Worm (Caenorhabditis elegans) whole organism, L4 larva: ENCODE measurements around the gene gst-27.

Experiments
- F10B5.3 ChIP-seq: sonication (generic microtip); optimal IDR thresholded peaks from 2 replicates; lab custom pipeline; 2016; ENCODE audit warnings: mild to moderate bottlenecking, missing genetic modification characterization, missing compliant biosample characterization
- F49E8.2 ChIP-seq: sonication (generic microtip); optimal IDR thresholded peaks from 2 replicates; lab custom pipeline; 2016; ENCODE audit warnings: missing compliant biosample characterization, mild to moderate bottlenecking, missing genetic modification characterization, borderline replicate concordance
- T26A8.4 ChIP-seq: fragments of 200-800 bp; sonication (Bioruptor generic); IDR thresholded peaks from 2 replicates; pipeline ENCODE4 v1.3.6; 2022; ENCODE audit warnings: missing genetic modification characterization, missing compliant biosample characterization
- ZK546.5 ChIP-seq, 2 experiments: sonication (generic microtip); optimal IDR thresholded peaks; 2 replicates each; lab custom pipeline; 2017; ENCODE audit warnings: missing biosample characterization in 2 of 2, missing genetic modification characterization in 2 of 2
- aha-1 ChIP-seq: fragments of 150-350 bp; peaks from one replicate; lab custom pipeline; 2014; ENCODE audit warnings: missing biosample characterization, missing genetic modification characterization
- aly-2 ChIP-seq: sonication (generic microtip); optimal IDR thresholded peaks from 2 replicates; lab custom pipeline; 2018; ENCODE audit warnings: missing biosample characterization, missing genetic modification characterization
- ceh-20 ChIP-seq: fragments of 200-800 bp; sonication (Bioruptor generic); IDR thresholded peaks from 2 replicates; pipeline ENCODE4 v1.3.6; 2022; ENCODE audit warnings: missing genetic modification reagents, missing genetic modification characterization, missing compliant biosample characterization
- ceh-28 ChIP-seq: fragments of 150-350 bp; optimal IDR thresholded peaks from 2 replicates; lab custom pipeline; 2014; ENCODE audit warnings: missing biosample characterization, missing genetic modification reagents, missing genetic modification characterization
- ceh-44 ChIP-seq: fragments of 200-800 bp; sonication (Bioruptor generic); IDR thresholded peaks from 2 replicates; pipeline ENCODE4 v1.3.6; 2022; ENCODE audit warnings: missing genetic modification reagents, missing genetic modification characterization, missing compliant biosample characterization
- ceh-82 ChIP-seq: sonication (generic microtip); optimal IDR thresholded peaks from 2 replicates; lab custom pipeline; 2017; ENCODE audit warnings: missing biosample characterization, missing genetic modification characterization
- ces-1 ChIP-seq: fragments of 150-350 bp; sonication (generic microtip); optimal IDR thresholded peaks from 4 replicates; lab custom pipeline; 2014; ENCODE audit warnings: missing biosample characterization, missing genetic modification reagents, missing genetic modification characterization
- ctbp-1 ChIP-seq: fragments of 200-800 bp; sonication (Bioruptor generic); IDR thresholded peaks from 2 replicates; pipeline ENCODE4 v1.3.6; 2022; ENCODE audit warnings: missing genetic modification reagents, missing genetic modification characterization, missing compliant biosample characterization
- daf-12 ChIP-seq: fragments of 150-350 bp; optimal IDR thresholded peaks from 2 replicates; lab custom pipeline; 2014; ENCODE audit warnings: missing biosample characterization, missing genetic modification reagents, missing genetic modification characterization
- daf-16 ChIP-seq, 3 experiments: sonication (generic microtip); optimal IDR thresholded peaks; 2 replicates each; lab custom pipeline; 2016 to 2017; ENCODE audit warnings: missing genetic modification characterization in 3 of 3, missing genetic modification reagents in 3 of 3, mild to moderate bottlenecking in 2 of 3, missing compliant biosample characterization in 2 of 3, missing biosample characterization in 1 of 3, moderate library complexity in 1 of 3
- daf-8 ChIP-seq: fragments of 200-800 bp; sonication (Bioruptor generic); IDR thresholded peaks from 2 replicates; pipeline ENCODE4 v1.3.6; 2022; ENCODE audit warnings: missing genetic modification characterization, missing compliant biosample characterization
- dmd-6 ChIP-seq: fragments of 200-800 bp; sonication (Bioruptor generic); IDR thresholded peaks from 2 replicates; pipeline ENCODE4 v1.3.6; 2022; ENCODE audit warnings: missing genetic modification reagents, missing genetic modification characterization, missing compliant biosample characterization
- dmd-9 ChIP-seq: fragments of 200-800 bp; sonication (Bioruptor generic); IDR thresholded peaks from 2 replicates; pipeline ENCODE4 v1.3.6; 2022; ENCODE audit warnings: missing genetic modification reagents, missing genetic modification characterization, missing compliant biosample characterization
- dve-1 ChIP-seq: sonication (generic microtip); optimal IDR thresholded peaks from 2 replicates; lab custom pipeline; 2017; ENCODE audit warnings: antibody characterized with exemption, mild to moderate bottlenecking, missing genetic modification characterization, missing compliant biosample characterization; ENCODE audit not compliant: insufficient read depth
- hif-1 ChIP-seq, 2 experiments: sonication (generic microtip); optimal IDR thresholded peaks; 2 replicates each; lab custom pipeline; 2016 to 2017; ENCODE audit warnings: missing compliant biosample characterization in 2 of 2, missing genetic modification characterization in 2 of 2, missing genetic modification reagents in 2 of 2, missing genotype in 2 of 2, mild to moderate bottlenecking in 1 of 2
- hlh-11 ChIP-seq: fragments of 200-800 bp; sonication (Bioruptor generic); optimal IDR thresholded peaks from 2 replicates; lab custom pipeline; 2018; ENCODE audit warnings: mild to moderate bottlenecking, missing genetic modification characterization, missing compliant biosample characterization
- hlh-30 ChIP-seq: sonication (generic microtip); optimal IDR thresholded peaks from 2 replicates; lab custom pipeline; 2017; ENCODE audit warnings: antibody characterized with exemption, mild to moderate bottlenecking, missing genetic modification characterization, missing compliant biosample characterization; ENCODE audit not compliant: insufficient read depth
- jun-1 ChIP-seq: fragments of 150-350 bp; optimal IDR thresholded peaks from 2 replicates; lab custom pipeline; 2014; ENCODE audit warnings: missing biosample characterization, missing genetic modification reagents, missing genetic modification characterization
- lim-7 ChIP-seq: fragments of 200-800 bp; sonication (Bioruptor generic); IDR thresholded peaks from 2 replicates; pipeline ENCODE4 v1.3.6; 2022; ENCODE audit warnings: missing genetic modification characterization, missing compliant biosample characterization
- lin-15B ChIP-seq: fragments of 150-350 bp; sonication (generic microtip); optimal IDR thresholded peaks from 3 replicates; lab custom pipeline; 2014; ENCODE audit warnings: missing biosample characterization, missing genetic modification characterization
- lin-38 ChIP-seq: fragments of 200-800 bp; sonication (Bioruptor generic); IDR thresholded peaks from 2 replicates; pipeline ENCODE4 v1.3.6; 2022; ENCODE audit warnings: missing genetic modification reagents, missing genetic modification characterization, missing compliant biosample characterization
- lin-39 ChIP-seq: fragments of 150-350 bp; optimal IDR thresholded peaks from 2 replicates; lab custom pipeline; 2014; ENCODE audit warnings: missing biosample characterization, missing genetic modification reagents, missing genetic modification characterization
- lir-3 ChIP-seq: sonication (generic microtip); optimal IDR thresholded peaks from 2 replicates; lab custom pipeline; 2016; ENCODE audit warnings: mild to moderate bottlenecking, missing genetic modification characterization, missing compliant biosample characterization
- lsy-2 ChIP-seq, 2 experiments: fragments of 150-350 bp in 1 of 2; sonication (generic microtip) in 1 of 2; optimal IDR thresholded peaks; 2 replicates each; lab custom pipeline; 2014 to 2017; ENCODE audit warnings: missing biosample characterization in 2 of 2, missing genetic modification characterization in 2 of 2
- mdl-1 ChIP-seq, 2 experiments: fragments of 150-350 bp in 1 of 2; sonication (generic microtip) in 1 of 2; optimal IDR thresholded peaks; 2 replicates each; lab custom pipeline; 2014 to 2017; ENCODE audit warnings: missing biosample characterization in 2 of 2, missing genetic modification characterization in 2 of 2
- mdt-29 ChIP-seq: fragments of 200-800 bp; sonication (Bioruptor generic); IDR thresholded peaks from 2 replicates; pipeline ENCODE4 v1.3.6; 2022; ENCODE audit warnings: missing genetic modification reagents, missing genetic modification characterization, missing compliant biosample characterization
- mxl-2 ChIP-seq: fragments of 200-800 bp; sonication (Bioruptor generic); conservative IDR thresholded peaks from 2 replicates; pipeline ENCODE4 v1.3.6; 2022; ENCODE audit warnings: missing genetic modification reagents, missing genetic modification characterization, missing compliant biosample characterization
- nhr-10 ChIP-seq: fragments of 150-350 bp; optimal IDR thresholded peaks from 2 replicates; lab custom pipeline; 2014; ENCODE audit warnings: missing biosample characterization, missing genetic modification characterization
- nhr-102 ChIP-seq: sonication (generic microtip); optimal IDR thresholded peaks from 2 replicates; lab custom pipeline; 2016; ENCODE audit warnings: mild to moderate bottlenecking, missing genetic modification characterization, moderate library complexity, missing compliant biosample characterization
- nhr-111 ChIP-seq: fragments of 200-800 bp; sonication (Bioruptor generic); optimal IDR thresholded peaks from 2 replicates; lab custom pipeline; 2018; ENCODE audit warnings: mild to moderate bottlenecking, missing genetic modification characterization, missing compliant biosample characterization
- nhr-237 ChIP-seq: sonication (generic microtip); optimal IDR thresholded peaks from 2 replicates; lab custom pipeline; 2017; ENCODE audit warnings: missing biosample characterization, missing genetic modification characterization
- nhr-28 ChIP-seq: fragments of 150-350 bp; optimal IDR thresholded peaks from 2 replicates; lab custom pipeline; 2014; ENCODE audit warnings: missing biosample characterization, missing genetic modification characterization
- nhr-42 ChIP-seq: fragments of 200-800 bp; sonication (Bioruptor generic); IDR thresholded peaks from 2 replicates; pipeline ENCODE4 v1.3.6; 2022; ENCODE audit warnings: missing genetic modification characterization, missing compliant biosample characterization
- nhr-77 ChIP-seq: fragments of 150-350 bp; optimal IDR thresholded peaks from 2 replicates; lab custom pipeline; 2014; ENCODE audit warnings: missing biosample characterization, missing genetic modification characterization
- pha-4 ChIP-seq, 2 experiments: fragments of 150-350 bp in 1 of 2; fragments of 200-800 bp in 1 of 2; sonication (Bioruptor generic) in 1 of 2; IDR thresholded peaks in 1 of 2; optimal IDR thresholded peaks in 1 of 2; 2 replicates each; pipeline versions ENCODE4 v1.3.6 to Lab custom; 2014 to 2022; ENCODE audit warnings: missing genetic modification characterization in 2 of 2, missing genetic modification reagents in 2 of 2, missing biosample characterization in 1 of 2, missing compliant biosample characterization in 1 of 2
- php-3 ChIP-seq: fragments of 200-800 bp; sonication (Bioruptor generic); IDR thresholded peaks from 2 replicates; pipeline ENCODE4 v1.3.6; 2022; ENCODE audit warnings: missing genetic modification reagents, missing genetic modification characterization, missing compliant biosample characterization
- pqm-1 ChIP-seq: sonication (generic microtip); optimal IDR thresholded peaks from 2 replicates; lab custom pipeline; 2017; ENCODE audit warnings: missing biosample characterization, missing genetic modification characterization
- skn-1 ChIP-seq: fragments of 150-350 bp; optimal IDR thresholded peaks from 2 replicates; lab custom pipeline; 2014; ENCODE audit warnings: missing biosample characterization, missing genetic modification characterization
- snpc-1.2 ChIP-seq: fragments of 200-800 bp; sonication (Bioruptor generic); IDR thresholded peaks from 2 replicates; pipeline ENCODE4 v1.3.6; 2022; ENCODE audit warnings: missing genetic modification reagents, missing genetic modification characterization, missing compliant biosample characterization
- tra-1 ChIP-seq: fragments of 200-800 bp; sonication (Bioruptor generic); IDR thresholded peaks from 2 replicates; pipeline ENCODE4 v1.3.6; 2022; ENCODE audit warnings: missing genetic modification reagents, missing genetic modification characterization, missing compliant biosample characterization
- unc-39 ChIP-seq: sonication (generic microtip); optimal IDR thresholded peaks from 2 replicates; lab custom pipeline; 2017; ENCODE audit warnings: missing biosample characterization, missing genetic modification characterization
- zag-1 ChIP-seq: fragments of 150-350 bp; optimal IDR thresholded peaks from 2 replicates; lab custom pipeline; 2014; ENCODE audit warnings: missing biosample characterization, missing genetic modification characterization
- zip-11 ChIP-seq: fragments of 200-800 bp; sonication (Bioruptor generic); IDR thresholded peaks from 2 replicates; pipeline ENCODE4 v1.3.6; 2022; ENCODE audit warnings: missing genetic modification characterization, missing compliant biosample characterization
- ztf-7 ChIP-seq: fragments of 150-350 bp; optimal IDR thresholded peaks from 2 replicates; lab custom pipeline; 2014; ENCODE audit warnings: missing biosample characterization, missing genetic modification characterization

The gst-27 gene

ce11 chrII:15206234-15206633 lies 40.7 kb upstream of the gst-27 start:
- TF ChIP-seq hif-1 (tag; optimal IDR thresholded peaks at IDR 0.05; lab: Kevin White, UChicago): no peak
- TF ChIP-seq nhr-77 (tag; lab: Kevin White, UChicago): no peak
- TF ChIP-seq lin-38 (GFP tag; lab: Robert Waterston, UW): peak; percentile 57
- no peak for TF ChIP-seq ctbp-1 (GFP tag; lab: Robert Waterston, UW)
- 0 out of 2 replicates have a peak, but pooled peaks have one; percentile 45 for TF ChIP-seq nhr-42 (GFP tag; lab: Robert Waterston, UW)
- no peak for TF ChIP-seq nhr-10 (tag; lab: Kevin White, UChicago)
- TF ChIP-seq aha-1 (tag; lab: Kevin White, UChicago): peak; percentile 3
- no peak for TF ChIP-seq zip-11 (GFP tag; lab: Robert Waterston, UW)
- no peak for TF ChIP-seq lin-15B
- TF ChIP-seq nhr-237 (tag; lab: Kevin White, UChicago): no peak
- TF ChIP-seq zag-1 (tag; lab: Kevin White, UChicago): no peak
- no peak for TF ChIP-seq snpc-1.2 (GFP tag; lab: Robert Waterston, UW)
- no peak for TF ChIP-seq mdt-29 (GFP tag; lab: Robert Waterston, UW)
- no peak for TF ChIP-seq lin-39 (tag; lab: Kevin White, UChicago)
- TF ChIP-seq daf-16 (GFP tag; optimal IDR thresholded peaks at IDR 0.05; lab: Kevin White, UChicago): no peak
- TF ChIP-seq daf-16 (tag; optimal IDR thresholded peaks at IDR 0.05; lab: Kevin White, UChicago): no peak
- TF ChIP-seq lir-3: no peak
- TF ChIP-seq hlh-30 (tag; lab: Kevin White, UChicago): peak; percentile 41
- TF ChIP-seq ceh-82: no peak
- 0 out of 2 replicates have a peak, but pooled peaks have one; percentile 17 for TF ChIP-seq tra-1 (GFP tag; lab: Robert Waterston, UW)
- TF ChIP-seq unc-39 (tag; lab: Kevin White, UChicago): no peak

ce11 chrII:15205346-15205745 lies 39.8 kb upstream of the gst-27 start:
- TF ChIP-seq lsy-2 (tag; optimal IDR thresholded peaks at IDR 0.05; lab: Kevin White, UChicago) (peak in 1 of 2 experiments; percentile 73), php-3 (GFP tag; lab: Robert Waterston, UW) (no peak), pha-4 (GFP tag; IDR thresholded peaks at IDR 0.05; lab: Robert Waterston, UW) (no peak), pha-4 (tag; optimal IDR thresholded peaks at IDR 0.05; lab: Kevin White, UChicago) (no peak), lin-39 (tag; lab: Kevin White, UChicago) (no peak), hif-1 (tag; optimal IDR thresholded peaks at IDR 0.05; lab: Kevin White, UChicago) (no peak), skn-1 (no peak), daf-12 (no peak), pqm-1 (tag; lab: Kevin White, UChicago) (no peak), jun-1 (tag; lab: Kevin White, UChicago) (no peak), aly-2 (tag; lab: Kevin White, UChicago) (no peak), dve-1 (tag; lab: Kevin White, UChicago) (peak; percentile 47), hlh-11 (tag; lab: Kevin White, UChicago) (peak; percentile 84), nhr-102 (no peak), T26A8.4 (0 out of 2 replicates have a peak, but pooled peaks have one; percentile 31), ceh-28 (no peak), F49E8.2 (tag; lab: Kevin White, UChicago) (no peak), F10B5.3 (tag; lab: Kevin White, UChicago) (no peak), ztf-7 (tag; lab: Kevin White, UChicago) (no peak), nhr-28 (tag; lab: Kevin White, UChicago) (peak; percentile 54), ceh-20 (GFP tag; lab: Robert Waterston, UW) (no peak), ceh-44 (GFP tag; lab: Robert Waterston, UW) (no peak), lim-7 (GFP tag; lab: Robert Waterston, UW) (no peak), dmd-6 (GFP tag; lab: Robert Waterston, UW) (peak; percentile 68), lir-3 (no peak), ctbp-1 (GFP tag; lab: Robert Waterston, UW) (peak; percentile 52; the same call in 1 of the 2 replicates), ZK546.5 (tag; optimal IDR thresholded peaks at IDR 0.05; lab: Kevin White, UChicago) (no peak), mdl-1 (tag; optimal IDR thresholded peaks at IDR 0.05; lab: Kevin White, UChicago) (peak; percentile 15 to 89), nhr-111 (GFP tag; lab: Kevin White, UChicago) (no peak), dmd-9 (GFP tag; lab: Robert Waterston, UW) (no peak), tra-1 (GFP tag; lab: Robert Waterston, UW) (0 out of 2 replicates have a peak, but pooled peaks have one; percentile 34), mxl-2 (GFP tag; lab: Robert Waterston, UW) (0 out of 2 replicates have a peak, but pooled peaks have one; percentile 45), ces-1 (GFP tag; lab: Kevin White, UChicago) (no peak), daf-8 (no peak)
